Fruit fly (Drosophila melanogaster) whole organism: ENCODE measurements around the gene mud.

Experiments
- CG8478 ChIP-seq: fragments of >200 bp; optimal IDR thresholded peaks from 2 replicates; lab custom pipeline; 2018; ENCODE audit warnings: inconsistent platforms
- Dll ChIP-seq: fragments of >200 bp; optimal IDR thresholded peaks from 2 replicates; lab custom pipeline; 2017
- EcR ChIP-seq, 2 experiments: fragments of >200 bp; optimal IDR thresholded peaks; 2 replicates each; lab custom pipeline; 2017; ENCODE audit warnings: missing biosample characterization in 2 of 2, missing genetic modification characterization in 2 of 2, missing genetic modification reagents in 2 of 2
- pan ChIP-seq: fragments of >200 bp; optimal IDR thresholded peaks from 2 replicates; lab custom pipeline; 2017
- psq ChIP-seq: fragments of >200 bp; optimal IDR thresholded peaks from 2 replicates; lab custom pipeline; 2017
- usp ChIP-seq: fragments of >200 bp; optimal IDR thresholded peaks from 2 replicates; lab custom pipeline; 2017; ENCODE audit warnings: missing biosample characterization, missing genetic modification characterization, mixed read lengths

dm6 chrX:14199967-14200531, 47.5 kb upstream of the mud start, which contains the start of gene CG11590:
- TF ChIP-seq Dll (no peak), psq (no peak), CG8478 (lab: Kevin White, UChicago) (no peak), pan (lab: Kevin White, UChicago) (no peak), usp (no peak), EcR (GFP tag; optimal IDR thresholded peaks at IDR 0.05; lab: Kevin White, UChicago) (no peak)
